Worm (Caenorhabditis elegans): ENCODE data around the gene B0252.3.

ce11 chrII:6917710-6918109 is 10.2 kb upstream of the B0252.3 start, which contains the start of gene B0252.11:
- TF ChIP-seq W03F9.2 (tag; optimal IDR thresholded peaks at IDR 0.05) = no peak
- no peak for TF ChIP-seq dao-5 (tag; optimal IDR thresholded peaks at IDR 0.05)
